Fruit fly (Drosophila melanogaster) whole organism, wandering third instar larva: ENCODE results near the gene gro.

ENCODE experiments used
- Abd-B ChIP-seq: fragments of >200 bp; optimal IDR thresholded peaks from 2 replicates; lab custom pipeline; 2017; ENCODE audit warnings: missing biosample characterization, missing genetic modification characterization
- CG32264 ChIP-seq: fragments of 200-800 bp; sonication (Bioruptor generic); optimal IDR thresholded peaks from 2 replicates; lab custom pipeline; 2016; ENCODE audit warnings: missing biosample characterization, missing genetic modification characterization
- CG9705 ChIP-seq: fragments of 200-800 bp; sonication (Bioruptor generic); optimal IDR thresholded peaks from 2 replicates; lab custom pipeline; 2018; ENCODE audit warnings: missing biosample characterization, mild to moderate bottlenecking, missing genetic modification characterization
- CrebA ChIP-seq: fragments of 200-800 bp; sonication (Bioruptor generic); optimal IDR thresholded peaks from 2 replicates; lab custom pipeline; 2016; ENCODE audit warnings: missing biosample characterization, mild to moderate bottlenecking, missing genetic modification characterization, borderline replicate concordance
- Dfd ChIP-seq: fragments of >200 bp; optimal IDR thresholded peaks from 2 replicates; lab custom pipeline; 2017; ENCODE audit warnings: missing biosample characterization, missing genetic modification characterization
- Dif ChIP-seq: fragments of 200-275, 200-300 bp; sonication (Bioruptor generic); optimal IDR thresholded peaks from 2 replicates; lab custom pipeline; 2018; ENCODE audit warnings: missing biosample characterization, missing genetic modification characterization; ENCODE audit not compliant: partially characterized antibody
- GATAd ChIP-seq: sonication (Bioruptor generic); optimal IDR thresholded peaks from 2 replicates; lab custom pipeline; 2016; ENCODE audit warnings: missing biosample characterization, missing genetic modification characterization
- HLH106 ChIP-seq: fragments of 200-800 bp; optimal IDR thresholded peaks from 3 replicates; lab custom pipeline; 2019; ENCODE audit warnings: missing biosample characterization, mild to moderate bottlenecking, missing genetic modification characterization, moderate library complexity
- Hnf4 ChIP-seq: fragments of 200-800 bp; sonication (Bioruptor generic); optimal IDR thresholded peaks from 2 replicates; lab custom pipeline; 2016; ENCODE audit warnings: missing biosample characterization, mild to moderate bottlenecking, missing genetic modification characterization
- Hr78 ChIP-seq: fragments of >200 bp; optimal IDR thresholded peaks from 2 replicates; lab custom pipeline; 2017; ENCODE audit warnings: missing biosample characterization, missing genetic modification characterization
- Hr83 ChIP-seq: fragments of 200-300 bp; sonication (Bioruptor generic); optimal IDR thresholded peaks from 2 replicates; lab custom pipeline; 2016; ENCODE audit warnings: missing biosample characterization, mild to moderate bottlenecking, missing genetic modification characterization, moderate library complexity; ENCODE audit not compliant: poor library complexity, severe bottlenecking
- Jra ChIP-seq: sonication (Bioruptor generic); optimal IDR thresholded peaks from 2 replicates; lab custom pipeline; 2016; ENCODE audit warnings: missing biosample characterization, missing genetic modification characterization
- Mio ChIP-seq: sonication (Bioruptor generic); optimal IDR thresholded peaks from 2 replicates; lab custom pipeline; 2016; ENCODE audit warnings: missing biosample characterization, missing genetic modification characterization
- Myc ChIP-seq: fragments of >200 bp; optimal IDR thresholded peaks from 2 replicates; lab custom pipeline; 2017
- N ChIP-seq: fragments of >200 bp; optimal IDR thresholded peaks from 2 replicates; lab custom pipeline; 2018; ENCODE audit warnings: missing biosample characterization, missing external identifiers, missing genetic modification characterization
- OdsH ChIP-seq: fragments of 200-800 bp; sonication (Bioruptor generic); optimal IDR thresholded peaks from 2 replicates; lab custom pipeline; 2016; ENCODE audit warnings: missing biosample characterization, mild to moderate bottlenecking, missing genetic modification characterization
- Rel ChIP-seq, 2 experiments: fragments of 200-800 bp; sonication (Bioruptor generic) in 1 of 2; optimal IDR thresholded peaks; 2 replicates in 1 of 2; 3 replicates in 1 of 2; lab custom pipeline; 2016 to 2019; ENCODE audit warnings: mild to moderate bottlenecking in 2 of 2, missing biosample characterization in 2 of 2, missing genetic modification characterization in 2 of 2, moderate library complexity in 1 of 2
- Sp1 ChIP-seq: fragments of 200-800 bp; sonication (Bioruptor generic); optimal IDR thresholded peaks from 3 replicates; lab custom pipeline; 2019; ENCODE audit warnings: missing biosample characterization, mild to moderate bottlenecking, missing genetic modification characterization, moderate library complexity
- Vsx2 ChIP-seq: fragments of 200-300, 225-300 bp; sonication (Bioruptor generic); optimal IDR thresholded peaks from 2 replicates; lab custom pipeline; 2018; ENCODE audit warnings: missing biosample characterization, missing genetic modification characterization; ENCODE audit not compliant: partially characterized antibody
- br ChIP-seq: fragments of 200-800 bp; sonication (Bioruptor generic); optimal IDR thresholded peaks from 2 replicates; lab custom pipeline; 2016; ENCODE audit warnings: missing biosample characterization, missing genetic modification characterization
- brk ChIP-seq: fragments of 200-800 bp; sonication (Bioruptor generic); optimal IDR thresholded peaks from 2 replicates; lab custom pipeline; 2016; ENCODE audit warnings: missing biosample characterization, mild to moderate bottlenecking, missing genetic modification characterization
- dl ChIP-seq, 2 experiments: fragments of 175-275, 200-275 bp in 1 of 2; fragments of 200-275 bp in 1 of 2; sonication (Bioruptor generic); optimal IDR thresholded peaks; lab custom pipeline; 2018; ENCODE audit warnings: mild to moderate bottlenecking in 2 of 2, missing biosample characterization in 2 of 2, missing genetic modification characterization in 2 of 2, moderate library complexity in 2 of 2; ENCODE audit not compliant: partially characterized antibody in 2 of 2, insufficient read depth in 1 of 2
- dmrt93B ChIP-seq: fragments of 200-800 bp; sonication (Bioruptor generic); optimal IDR thresholded peaks from 2 replicates; lab custom pipeline; 2018; ENCODE audit warnings: missing biosample characterization, mild to moderate bottlenecking, missing genetic modification characterization
- dsf ChIP-seq: sonication (Bioruptor generic); optimal IDR thresholded peaks from 2 replicates; lab custom pipeline; 2016; ENCODE audit warnings: missing biosample characterization, missing genetic modification characterization, borderline replicate concordance
- ey ChIP-seq: fragments of 200-800 bp; sonication (Bioruptor generic); optimal IDR thresholded peaks from 2 replicates; lab custom pipeline; 2016; ENCODE audit warnings: missing biosample characterization, missing genetic modification characterization
- foxo ChIP-seq, 2 experiments: fragments of 200-800 bp; sonication (Bioruptor generic); optimal IDR thresholded peaks; 2 replicates in 1 of 2; 3 replicates in 1 of 2; lab custom pipeline; 2016 to 2017; ENCODE audit warnings: missing biosample characterization in 2 of 2, missing genetic modification characterization in 2 of 2
- fru ChIP-seq: fragments of 200-800 bp; sonication (Bioruptor generic); optimal IDR thresholded peaks from 3 replicates; lab custom pipeline; 2016; ENCODE audit warnings: missing biosample characterization, mild to moderate bottlenecking, missing genetic modification characterization
- h ChIP-seq: fragments of 200-800 bp; sonication (Bioruptor generic); optimal IDR thresholded peaks from 3 replicates; lab custom pipeline; 2016; ENCODE audit warnings: missing biosample characterization, mild to moderate bottlenecking, missing genetic modification characterization
- jim ChIP-seq: fragments of 175-275, 200-325 bp; sonication (Bioruptor generic); optimal IDR thresholded peaks from 2 replicates; lab custom pipeline; 2016; ENCODE audit warnings: missing biosample characterization, mild to moderate bottlenecking, missing genetic modification characterization
- lola ChIP-seq: fragments of >200 bp; optimal IDR thresholded peaks from 2 replicates; lab custom pipeline; 2017; ENCODE audit warnings: missing biosample characterization, missing genetic modification characterization
- pan ChIP-seq: fragments of >200 bp; optimal IDR thresholded peaks from 2 replicates; lab custom pipeline; 2017
- psq ChIP-seq: fragments of 200-800 bp; sonication (Bioruptor generic); optimal IDR thresholded peaks from 3 replicates; lab custom pipeline; 2017; ENCODE audit warnings: missing biosample characterization, mild to moderate bottlenecking, missing genetic modification characterization, moderate library complexity
- rgr ChIP-seq: fragments of 200-800 bp; sonication (Bioruptor generic); optimal IDR thresholded peaks from 3 replicates; lab custom pipeline; 2016; ENCODE audit warnings: missing biosample characterization, mild to moderate bottlenecking, missing genetic modification characterization
- sage ChIP-seq: fragments of 200-800 bp; sonication (Bioruptor generic); optimal IDR thresholded peaks from 2 replicates; lab custom pipeline; 2016; ENCODE audit warnings: missing biosample characterization, mild to moderate bottlenecking, missing genetic modification characterization
- sv ChIP-seq: fragments of 200-800 bp; sonication (Bioruptor generic); optimal IDR thresholded peaks from 3 replicates; lab custom pipeline; 2016; ENCODE audit warnings: missing biosample characterization, missing genetic modification characterization
- tai ChIP-seq: sonication (Bioruptor generic); optimal IDR thresholded peaks from 2 replicates; lab custom pipeline; 2016; ENCODE audit warnings: missing biosample characterization, missing genetic modification characterization
- usp ChIP-seq: fragments of >200 bp; optimal IDR thresholded peaks from 2 replicates; lab custom pipeline; 2017; ENCODE audit warnings: missing biosample characterization, missing genetic modification characterization
- woc ChIP-seq: sonication (Bioruptor generic); optimal IDR thresholded peaks from 2 replicates; lab custom pipeline; 2016; ENCODE audit warnings: missing biosample characterization, mild to moderate bottlenecking, missing genetic modification characterization

gro gene

DNA sequence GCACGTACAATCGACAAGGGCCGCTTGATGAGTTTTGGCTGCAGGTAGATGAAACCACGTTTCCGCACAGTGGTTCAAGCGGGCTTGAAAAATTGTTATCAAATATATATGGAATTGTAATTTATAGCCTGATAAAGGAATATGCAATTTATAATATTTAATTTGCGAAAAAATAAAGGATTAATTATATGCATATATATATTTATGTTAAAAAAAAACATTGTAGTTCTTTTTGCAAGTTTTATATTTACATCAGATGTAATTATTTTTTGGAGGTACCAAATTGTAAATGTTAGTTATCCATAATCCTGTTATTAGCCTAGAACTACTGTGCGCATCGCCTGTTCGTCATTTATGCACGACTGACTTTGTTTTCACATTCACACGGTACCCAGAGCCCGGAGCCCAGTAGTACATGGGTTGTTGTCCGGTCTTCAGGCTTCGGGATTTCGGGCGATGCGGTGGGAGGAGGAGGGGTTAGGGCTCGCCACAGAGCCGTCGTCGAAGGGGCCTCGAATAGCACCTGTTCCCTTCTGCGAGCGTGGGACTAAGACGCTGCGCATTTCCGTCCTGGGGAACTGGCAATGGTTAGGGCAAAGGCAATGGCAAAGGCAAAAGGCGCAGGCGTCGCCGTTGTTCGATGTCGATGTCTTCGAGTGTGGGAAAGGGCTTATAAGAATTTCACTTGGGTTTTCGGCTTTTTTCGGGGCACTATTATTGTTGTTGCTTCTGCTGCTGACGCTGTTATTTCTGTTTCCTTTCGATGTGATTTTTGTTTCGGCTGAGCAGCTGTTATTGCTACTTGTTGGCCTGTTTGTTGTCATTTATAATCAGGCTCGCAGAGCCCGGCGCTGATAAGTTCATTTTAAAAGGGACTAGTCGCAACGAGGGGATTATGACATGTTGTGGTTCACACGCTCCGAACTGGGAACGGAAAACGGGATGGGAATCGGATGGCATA, 23.5 kb upstream of the gro start (continued):
- TF ChIP-seq Sp1: peak; percentile 98
- peak in 1 of 2 experiments; percentile 93 for TF ChIP-seq foxo (GFP tag; optimal IDR thresholded peaks at IDR 0.05; lab: Kevin White, UChicago)
- TF ChIP-seq, all 38 proteins: peak for 26

DNA sequence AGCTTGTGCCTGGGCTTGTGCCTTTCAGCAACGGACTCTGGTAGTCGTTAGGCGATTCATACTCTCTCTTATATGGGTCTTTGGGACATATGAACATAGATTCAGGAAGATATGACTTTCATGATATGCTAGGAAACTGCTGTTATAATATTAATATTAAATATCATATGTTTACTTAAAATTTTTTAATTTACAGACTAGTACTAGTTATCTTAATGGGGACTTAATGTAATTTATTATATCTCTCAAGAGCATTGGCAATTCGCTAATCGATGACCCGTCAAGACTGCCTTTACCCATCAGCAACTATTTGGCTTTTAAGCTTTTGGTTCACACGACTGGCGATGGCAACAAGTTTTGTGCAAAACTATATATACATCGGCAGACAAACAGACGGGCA, 22.3 kb upstream of the gro start:
- TF ChIP-seq ey (GFP tag; lab: Kevin White, UChicago): no peak
- peak in 1 of 2 experiments; percentile 5 for TF ChIP-seq foxo (GFP tag; optimal IDR thresholded peaks at IDR 0.05; lab: Kevin White, UChicago)

DNA sequence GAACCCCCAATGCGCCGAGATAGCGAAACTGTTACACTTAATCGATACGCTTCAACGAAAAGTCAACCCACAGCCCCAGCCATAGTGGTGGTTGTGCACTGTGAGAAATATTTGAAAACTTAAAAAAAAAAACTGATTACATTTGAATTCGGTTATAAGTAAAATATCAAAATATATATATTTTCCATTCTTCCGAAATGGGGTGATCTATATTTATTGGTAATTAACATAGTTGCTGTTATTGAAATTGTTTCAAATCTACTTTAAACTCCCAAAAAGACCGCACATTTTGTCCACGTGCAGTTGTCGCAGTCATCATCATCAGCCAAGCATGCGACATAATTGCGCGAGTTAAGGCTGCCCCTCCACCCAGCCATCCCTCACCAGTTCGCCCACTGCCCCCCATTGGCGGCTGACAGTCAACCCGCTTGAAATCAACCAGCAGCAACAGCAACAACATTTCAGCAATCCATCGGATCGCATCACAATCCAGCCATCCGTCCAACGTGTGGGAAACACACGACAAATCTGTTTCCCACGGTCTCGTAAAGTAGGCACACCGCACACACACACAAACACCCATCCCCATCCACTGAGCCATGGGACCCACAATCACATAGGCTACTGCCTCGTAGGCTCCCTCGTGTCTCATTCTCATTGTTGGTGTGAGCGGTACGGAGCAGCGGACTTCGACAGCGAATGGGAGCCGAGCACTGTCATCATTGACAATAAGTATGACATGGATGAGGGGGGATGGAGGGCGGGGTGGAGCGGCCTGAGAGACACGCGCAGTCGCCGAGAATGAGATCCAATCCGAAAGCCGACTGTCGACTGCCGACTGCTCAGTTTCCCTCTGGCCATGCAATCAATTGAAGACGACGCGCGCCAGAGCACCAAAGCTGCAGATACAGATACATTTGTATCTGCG, 21.0 kb upstream of the gro start:
- peak; percentile 0 for TF ChIP-seq sage (GFP tag; lab: Kevin White, UChicago)
- peak; percentile 42 for TF ChIP-seq Sp1
- TF ChIP-seq Jra (GFP tag; lab: Kevin White, UChicago): peak; percentile 32
- TF ChIP-seq ey (GFP tag; lab: Kevin White, UChicago): peak; percentile 55
- TF ChIP-seq OdsH (GFP tag; lab: Kevin White, UChicago): peak; percentile 67
- peak; percentile 2 for TF ChIP-seq Rel (GFP tag; optimal IDR thresholded peaks at IDR 0.05; lab: Kevin White, UChicago)
- no peak for TF ChIP-seq Rel (tag; optimal IDR thresholded peaks at IDR 0.05; lab: Kevin White, UChicago)
- no peak for TF ChIP-seq dsf (GFP tag; lab: Kevin White, UChicago)
- TF ChIP-seq br (GFP tag; lab: Kevin White, UChicago): no peak
- peak; percentile 31 for TF ChIP-seq HLH106 (tag; lab: Kevin White, UChicago)
- no peak for TF ChIP-seq Hr78
- no peak for TF ChIP-seq N (GFP tag; lab: Kevin White, UChicago)
- TF ChIP-seq Hnf4: peak; percentile 6
- no peak for TF ChIP-seq pan (lab: Kevin White, UChicago)
- peak; percentile 54 for TF ChIP-seq sv
- no peak for TF ChIP-seq Vsx2 (GFP tag; lab: Kevin White, UChicago)
- TF ChIP-seq GATAd: no peak
- no peak for TF ChIP-seq Mio (GFP tag; lab: Kevin White, UChicago)
- peak; percentile 62 for TF ChIP-seq Hr83 (GFP tag; lab: Kevin White, UChicago)
- TF ChIP-seq Dfd (GFP tag; lab: Kevin White, UChicago): no peak
- TF ChIP-seq CG9705 (GFP tag; lab: Kevin White, UChicago): no peak
- TF ChIP-seq tai (GFP tag; lab: Kevin White, UChicago): no peak
- no peak for TF ChIP-seq CG32264 (GFP tag; lab: Kevin White, UChicago)
- no peak for TF ChIP-seq woc
- TF ChIP-seq Myc (lab: Kevin White, UChicago): no peak
- no peak for TF ChIP-seq usp
- peak in 1 of 2 experiments; percentile 66 for TF ChIP-seq foxo (GFP tag; optimal IDR thresholded peaks at IDR 0.05; lab: Kevin White, UChicago)
- TF ChIP-seq h: peak; percentile 51
- TF ChIP-seq jim (GFP tag; lab: Kevin White, UChicago): no peak
- no peak for TF ChIP-seq Abd-B (GFP tag; lab: Kevin White, UChicago)
- TF ChIP-seq dl (GFP tag; optimal IDR thresholded peaks at IDR 0.05; lab: Kevin White, UChicago; ENCODE audit: insufficient read depth in 1 of 2, partially characterized antibody in 2 of 2): peak; percentile 9 to 76
- peak; percentile 75 for TF ChIP-seq Dif (GFP tag; lab: Kevin White, UChicago)
- no peak for TF ChIP-seq lola
- peak; percentile 48 for TF ChIP-seq fru (GFP tag; lab: Kevin White, UChicago)
- TF ChIP-seq psq (GFP tag; lab: Kevin White, UChicago): peak; percentile 48
- TF ChIP-seq dmrt93B (GFP tag; lab: Kevin White, UChicago): no peak
- no peak for TF ChIP-seq CrebA
- no peak for TF ChIP-seq brk (GFP tag; lab: Kevin White, UChicago)
- TF ChIP-seq rgr (GFP tag; lab: Kevin White, UChicago): peak; percentile 71
- TF ChIP-seq, all 38 proteins: peak for 17
